Worm (Caenorhabditis elegans): ENCODE data around the gene EGAP9.3.

- no peak for TF ChIP-seq lir-3 (tag; optimal IDR thresholded peaks at IDR 0.05)
- TF ChIP-seq nhr-10 (tag; optimal IDR thresholded peaks at IDR 0.05) = no peak
- TF ChIP-seq nhr-102 (tag; optimal IDR thresholded peaks at IDR 0.05) = no peak
- TF ChIP-seq pqm-1 (tag; optimal IDR thresholded peaks at IDR 0.05) = no peak
- no peak for TF ChIP-seq nhr-25 (tag; optimal IDR thresholded peaks at IDR 0.05; ENCODE audit: borderline replicate concordance, insufficient read depth)
- TF ChIP-seq jun-1 (tag; optimal IDR thresholded peaks at IDR 0.05) = no peak
- no peak for TF ChIP-seq ztf-11 (tag; optimal IDR thresholded peaks at IDR 0.05)
- no peak for TF ChIP-seq nhr-11 (tag; optimal IDR thresholded peaks at IDR 0.05)
Observed at ce11 chrV:6559105-6559504, 20.8 kb downstream of the EGAP9.3 start, which contains the start of gene spp-26.

Measured in whole organism, L4 larva.